Worm (Caenorhabditis elegans): Measurements from ENCODE around the gene pals-20.

The pals-20 gene

ce11 chrIII:1401497-1401990 is 13.4 kb upstream of the pals-20 start, which contains the start of gene pals-19:
TSS of gene pals-19 (plus strand) at chrIII:1401940.
- TF ChIP-seq efl-1 (optimal IDR thresholded peaks at IDR 0.05), result no peak
- TF ChIP-seq efl-1 (GFP tag; optimal IDR thresholded peaks at IDR 0.05 in 1 of 2), result no peak
- TF ChIP-seq mab-9 (GFP tag; IDR thresholded peaks at IDR 0.05), result no peak
- no peak for TF ChIP-seq nhr-84 (tag; optimal IDR thresholded peaks at IDR 0.05)
- TF ChIP-seq lin-35 (GFP tag; optimal IDR thresholded peaks at IDR 0.05), result peak in 1 of 2 experiments; percentile 9
- peak; percentile 78 for TF ChIP-seq elt-2 (tag; optimal IDR thresholded peaks at IDR 0.05)

DNA sequence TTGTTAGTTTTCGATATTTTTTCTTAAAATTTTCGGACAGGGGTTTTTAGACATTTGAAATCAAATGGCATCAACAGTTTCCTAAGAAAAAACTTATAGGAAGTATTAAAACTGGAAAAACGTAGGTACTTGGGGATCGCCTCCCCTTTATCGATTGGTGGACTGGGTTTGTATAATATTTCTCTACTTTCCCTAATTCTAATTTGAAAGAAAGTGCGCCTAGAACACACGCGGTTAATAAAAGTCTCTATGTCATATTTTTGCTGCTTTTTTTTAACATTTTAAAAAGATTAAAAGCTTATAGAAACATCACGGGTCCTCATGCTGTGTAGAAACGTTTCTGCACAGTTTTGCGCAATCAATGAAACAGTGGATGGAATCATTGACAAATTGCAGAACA is 11.5 kb upstream of the pals-20 start, which contains the start of gene pals-16:
Gene pals-16 (plus strand): TSS at position 301 of the 400 bp plus-strand sequence.
- TF ChIP-seq dpl-1 (GFP tag; optimal IDR thresholded peaks at IDR 0.05) (no peak), mep-1 (tag; optimal IDR thresholded peaks at IDR 0.05) (no peak), grh-1 (GFP tag; IDR thresholded peaks at IDR 0.05) (no peak), isw-1 (GFP tag; IDR thresholded peaks at IDR 0.05) (no peak), xbp-1 (tag; optimal IDR thresholded peaks at IDR 0.05) (no peak), egl-27 (tag; optimal IDR thresholded peaks at IDR 0.05) (no peak), nhr-84 (tag; optimal IDR thresholded peaks at IDR 0.05) (no peak), fkh-4 (tag; optimal IDR thresholded peaks at IDR 0.05; ENCODE audit: borderline replicate concordance) (no peak), rnt-1 (tag; optimal IDR thresholded peaks at IDR 0.05) (no peak), efl-1 (optimal IDR thresholded peaks at IDR 0.05) (no peak), efl-1 (GFP tag; optimal IDR thresholded peaks at IDR 0.05 in 1 of 2) (no peak), sup-37 (GFP tag; optimal IDR thresholded peaks at IDR 0.05) (no peak), lin-15B (tag; optimal IDR thresholded peaks at IDR 0.05) (no peak), egl-13 (tag; optimal IDR thresholded peaks at IDR 0.05) (no peak), alr-1 (tag; optimal IDR thresholded peaks at IDR 0.05; ENCODE audit: borderline replicate concordance) (no peak)

DNA sequence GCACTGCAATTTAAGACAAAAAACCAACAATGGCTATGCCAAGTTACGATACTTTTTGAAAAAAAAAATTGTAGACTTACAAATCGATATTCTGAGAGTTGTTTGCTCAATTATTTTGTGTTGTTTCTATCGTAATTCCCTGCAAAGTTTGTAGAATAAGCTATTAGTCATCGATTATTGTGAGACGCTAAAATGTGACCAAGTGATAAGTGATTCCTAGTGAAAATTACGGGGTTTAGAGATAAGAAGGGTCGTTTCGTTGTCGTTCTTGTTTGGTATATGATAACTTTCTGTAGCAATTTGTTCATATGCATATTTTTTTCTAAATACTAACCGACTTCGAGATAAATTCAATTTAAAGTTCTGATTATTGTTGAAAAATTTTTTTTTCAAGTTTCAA is 10.1 kb upstream of the pals-20 start:
- TF ChIP-seq nhr-20 (tag; optimal IDR thresholded peaks at IDR 0.05), result no peak
- peak; percentile 86 for TF ChIP-seq elt-2 (tag; optimal IDR thresholded peaks at IDR 0.05)
- TF ChIP-seq nhr-12 (tag; optimal IDR thresholded peaks at IDR 0.05), result no peak

DNA sequence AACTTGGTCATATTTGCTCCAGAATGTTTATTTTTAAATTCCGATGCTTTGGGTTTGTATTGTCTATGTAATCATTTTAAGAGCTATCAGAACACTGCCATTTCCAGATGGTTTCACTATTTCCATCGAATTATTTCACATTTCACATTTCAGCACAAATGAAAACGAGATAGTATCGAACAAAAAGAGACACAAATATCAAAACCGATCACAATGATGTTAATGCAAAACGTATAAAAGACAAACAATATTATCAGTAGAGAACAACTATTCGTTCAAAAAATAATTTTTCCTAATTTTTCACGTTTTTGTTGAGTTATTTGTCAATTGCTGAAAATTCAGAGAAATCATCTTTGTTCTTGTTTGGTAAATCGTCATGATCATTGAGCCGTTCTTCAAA is 7.2 kb upstream of the pals-20 start:
- peak; percentile 17 for TF ChIP-seq elt-2 (tag; optimal IDR thresholded peaks at IDR 0.05)
- TF ChIP-seq zag-1 (tag; optimal IDR thresholded peaks at IDR 0.05), result no peak

DNA sequence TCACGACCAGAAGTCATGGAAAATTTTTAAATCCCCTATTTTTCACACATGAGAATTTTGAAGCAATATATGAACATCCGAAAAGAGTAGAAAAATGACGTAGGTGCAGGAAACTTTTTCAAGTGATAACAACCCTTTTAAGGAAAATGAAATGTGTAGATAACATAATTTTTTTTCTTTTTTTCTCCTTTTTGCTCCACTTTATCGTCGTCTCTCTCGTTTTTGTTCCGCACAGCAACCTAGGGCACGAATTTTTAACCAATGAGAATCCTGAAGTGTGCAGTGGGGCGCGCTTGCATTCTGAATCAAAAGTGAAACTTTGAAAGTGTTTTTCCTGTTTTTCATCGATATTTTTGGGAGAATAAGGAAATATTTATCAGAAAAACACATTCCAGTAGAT is 4.6 kb upstream of the pals-20 start:
- TF ChIP-seq xbp-1 (tag; optimal IDR thresholded peaks at IDR 0.05) (no peak), nhr-20 (tag; optimal IDR thresholded peaks at IDR 0.05) (peak; percentile 6), nhr-71 (tag; optimal IDR thresholded peaks at IDR 0.05) (no peak), ama-1 (optimal IDR thresholded peaks at IDR 0.05) (no peak), efl-3 (GFP tag; optimal IDR thresholded peaks at IDR 0.05) (no peak), irx-1 (tag; optimal IDR thresholded peaks at IDR 0.05) (no peak), fkh-10 (GFP tag; optimal IDR thresholded peaks at IDR 0.05) (no peak), lsy-2 (tag; optimal IDR thresholded peaks at IDR 0.05) (peak in 1 of 2 experiments; percentile 13), egl-27 (tag; optimal IDR thresholded peaks at IDR 0.05) (no peak), hlh-17 (GFP tag; optimal IDR thresholded peaks at IDR 0.05; ENCODE audit: borderline replicate concordance) (no peak), C34B4.2 (tag; optimal IDR thresholded peaks at IDR 0.05) (no peak), tbx-2 (tag; optimal IDR thresholded peaks at IDR 0.05) (no peak), nhr-90 (tag; optimal IDR thresholded peaks at IDR 0.05; ENCODE audit: poor library complexity) (peak; percentile 19), rnt-1 (tag; optimal IDR thresholded peaks at IDR 0.05) (no peak), elt-2 (tag; optimal IDR thresholded peaks at IDR 0.05) (peak; percentile 97), lin-35 (GFP tag; optimal IDR thresholded peaks at IDR 0.05) (peak in 1 of 2 experiments; percentile 2), vab-15 (tag; optimal IDR thresholded peaks at IDR 0.05) (no peak), fos-1 (tag; optimal IDR thresholded peaks at IDR 0.05) (no peak), nhr-77 (tag; optimal IDR thresholded peaks at IDR 0.05) (no peak), ceh-8 (GFP tag; optimal IDR thresholded peaks at IDR 0.05) (no peak), lin-14 (GFP tag; optimal IDR thresholded peaks at IDR 0.05) (no peak), fkh-8 (tag; optimal IDR thresholded peaks at IDR 0.05) (no peak), nhr-76 (tag; optimal IDR thresholded peaks at IDR 0.05) (no peak), swsn-7 (tag; optimal IDR thresholded peaks at IDR 0.05) (no peak), pqm-1 (tag; optimal IDR thresholded peaks at IDR 0.05) (peak; percentile 51), nhr-12 (tag; optimal IDR thresholded peaks at IDR 0.05) (no peak), pax-3 (tag; optimal IDR thresholded peaks at IDR 0.05) (no peak), zip-4 (GFP tag; optimal IDR thresholded peaks at IDR 0.05) (no peak), ceh-90 (tag; optimal IDR thresholded peaks at IDR 0.05) (no peak), unc-130 (tag; optimal IDR thresholded peaks at IDR 0.05) (no peak)

All from whole organism, L1 larva.